Worm (Caenorhabditis elegans) whole organism, late embryonic: ENCODE results near the gene inso-1.

ENCODE experiments used
- C08G9.2 ChIP-seq: sonication (generic microtip); optimal IDR thresholded peaks from 2 replicates; lab custom pipeline; 2016; ENCODE audit warnings: mild to moderate bottlenecking, missing genetic modification characterization, moderate library complexity, missing compliant biosample characterization
- C38D4.7 ChIP-seq: fragments of 200-800 bp; sonication (Bioruptor generic); optimal IDR thresholded peaks from 2 replicates; lab custom pipeline; 2018; ENCODE audit warnings: mild to moderate bottlenecking, missing genetic modification characterization, moderate library complexity, missing compliant biosample characterization
- F13H6.1 ChIP-seq: sonication (generic microtip); optimal IDR thresholded peaks from 2 replicates; lab custom pipeline; 2016; ENCODE audit warnings: missing genetic modification characterization, missing compliant biosample characterization
- K02D7.2 ChIP-seq: sonication (generic microtip); optimal IDR thresholded peaks from 2 replicates; lab custom pipeline; 2017; ENCODE audit warnings: mild to moderate bottlenecking, missing genetic modification characterization, missing compliant biosample characterization
- T23F11.4 ChIP-seq: fragments of 200-800 bp; sonication (Bioruptor generic); optimal IDR thresholded peaks from 2 replicates; lab custom pipeline; 2018; ENCODE audit warnings: mild to moderate bottlenecking, missing genetic modification characterization, missing compliant biosample characterization
- ama-1 ChIP-seq: fragments of 150-350 bp; optimal IDR thresholded peaks from 2 replicates; lab custom pipeline; 2014
- ceh-19 ChIP-seq: fragments of 200-800 bp; sonication (Bioruptor generic); optimal IDR thresholded peaks from 2 replicates; lab custom pipeline; 2018; ENCODE audit warnings: mild to moderate bottlenecking, missing genetic modification characterization, missing compliant biosample characterization
- ceh-24 ChIP-seq: sonication (generic microtip); optimal IDR thresholded peaks from 2 replicates; lab custom pipeline; 2016; ENCODE audit warnings: mild to moderate bottlenecking, missing genetic modification characterization, missing compliant biosample characterization
- ceh-30 ChIP-seq: fragments of 150-350 bp; optimal IDR thresholded peaks from 2 replicates; lab custom pipeline; 2014; ENCODE audit warnings: missing biosample characterization, missing genetic modification characterization
- ceh-31 ChIP-seq: sonication (generic microtip); optimal IDR thresholded peaks from 2 replicates; lab custom pipeline; 2016; ENCODE audit warnings: missing genetic modification characterization, missing compliant biosample characterization
- ceh-48 ChIP-seq: sonication (generic microtip); optimal IDR thresholded peaks from 2 replicates; lab custom pipeline; 2016; ENCODE audit warnings: missing genetic modification characterization, inconsistent platforms, missing compliant biosample characterization
- ceh-6 ChIP-seq: fragments of 200-800 bp; sonication (Bioruptor generic); optimal IDR thresholded peaks from 2 replicates; lab custom pipeline; 2018; ENCODE audit warnings: mild to moderate bottlenecking, missing genetic modification characterization, missing compliant biosample characterization
- ceh-9 ChIP-seq: sonication (generic microtip); optimal IDR thresholded peaks from 2 replicates; lab custom pipeline; 2016; ENCODE audit warnings: mild to moderate bottlenecking, missing genetic modification characterization, inconsistent platforms, missing compliant biosample characterization
- che-1 ChIP-seq: sonication (generic microtip); optimal IDR thresholded peaks from 2 replicates; lab custom pipeline; 2016; ENCODE audit warnings: mild to moderate bottlenecking, missing genetic modification characterization, missing compliant biosample characterization
- dmd-4 ChIP-seq: sonication (generic microtip); optimal IDR thresholded peaks from 2 replicates; lab custom pipeline; 2016; ENCODE audit warnings: borderline replicate concordance, missing genetic modification characterization, missing compliant biosample characterization
- ets-4 ChIP-seq: sonication (generic microtip); optimal IDR thresholded peaks from 2 replicates; lab custom pipeline; 2016; ENCODE audit warnings: missing genetic modification characterization, missing compliant biosample characterization
- fax-1 ChIP-seq: sonication (generic microtip); optimal IDR thresholded peaks from 2 replicates; lab custom pipeline; 2016; ENCODE audit warnings: missing genotype, missing genetic modification characterization, missing compliant biosample characterization
- gmeb-2 ChIP-seq: sonication (generic microtip); optimal IDR thresholded peaks from 2 replicates; lab custom pipeline; 2016; ENCODE audit warnings: missing genetic modification characterization, inconsistent platforms, missing compliant biosample characterization
- hlh-15 ChIP-seq: sonication (generic microtip); optimal IDR thresholded peaks from 2 replicates; lab custom pipeline; 2016; ENCODE audit warnings: missing genetic modification characterization, missing compliant biosample characterization
- hlh-30 ChIP-seq: sonication (generic microtip); optimal IDR thresholded peaks from 2 replicates; lab custom pipeline; 2017; ENCODE audit warnings: antibody characterized with exemption, missing genetic modification characterization, missing compliant biosample characterization; ENCODE audit not compliant: insufficient read depth
- hlh-6 ChIP-seq: sonication (generic microtip); optimal IDR thresholded peaks from 2 replicates; lab custom pipeline; 2016; ENCODE audit warnings: missing genotype, missing genetic modification characterization, missing compliant biosample characterization
- lim-6 ChIP-seq: sonication (generic microtip); optimal IDR thresholded peaks from 2 replicates; lab custom pipeline; 2016; ENCODE audit warnings: missing genetic modification characterization, missing compliant biosample characterization
- lin-11 ChIP-seq: fragments of 200-800 bp; sonication (Bioruptor generic); optimal IDR thresholded peaks from 2 replicates; lab custom pipeline; 2018; ENCODE audit warnings: mild to moderate bottlenecking, missing genetic modification characterization, missing compliant biosample characterization
- madf-2 ChIP-seq: sonication (generic microtip); optimal IDR thresholded peaks from 2 replicates; lab custom pipeline; 2017; ENCODE audit warnings: missing genetic modification characterization, missing compliant biosample characterization
- mec-3 ChIP-seq: sonication (generic microtip); optimal IDR thresholded peaks from 2 replicates; lab custom pipeline; 2016; ENCODE audit warnings: borderline replicate concordance, missing genetic modification characterization, missing compliant biosample characterization
- nfya-1 ChIP-seq: sonication (generic microtip); optimal IDR thresholded peaks from 2 replicates; lab custom pipeline; 2017; ENCODE audit warnings: missing genetic modification characterization, mild to moderate bottlenecking, missing compliant biosample characterization, antibody characterized with exemption, moderate library complexity
- nhr-11 ChIP-seq: fragments of 150-350 bp; optimal IDR thresholded peaks from 2 replicates; lab custom pipeline; 2014; ENCODE audit warnings: missing biosample characterization, missing genetic modification characterization
- nhr-232 ChIP-seq: sonication (generic microtip); optimal IDR thresholded peaks from 2 replicates; lab custom pipeline; 2016; ENCODE audit warnings: missing genetic modification characterization, missing compliant biosample characterization
- odd-2 ChIP-seq: sonication (generic microtip); optimal IDR thresholded peaks from 2 replicates; lab custom pipeline; 2017; ENCODE audit warnings: antibody characterized with exemption, mild to moderate bottlenecking, missing genetic modification characterization, missing compliant biosample characterization
- pag-3 ChIP-seq: sonication (generic microtip); optimal IDR thresholded peaks from 2 replicates; lab custom pipeline; 2016; ENCODE audit warnings: missing compliant biosample characterization, missing genetic modification characterization, borderline replicate concordance
- pat-9 ChIP-seq: fragments of 200-800 bp; sonication (Bioruptor generic); optimal IDR thresholded peaks from 2 replicates; lab custom pipeline; 2018; ENCODE audit warnings: mild to moderate bottlenecking, missing genetic modification characterization, moderate library complexity, missing compliant biosample characterization
- pha-2 ChIP-seq: sonication (generic microtip); optimal IDR thresholded peaks from 2 replicates; lab custom pipeline; 2017; ENCODE audit warnings: mild to moderate bottlenecking, missing genetic modification characterization, missing compliant biosample characterization
- pha-4 ChIP-seq: fragments of 150-350 bp; optimal IDR thresholded peaks from 2 replicates; lab custom pipeline; 2018; ENCODE audit warnings: missing biosample characterization, missing genetic modification reagents, missing genetic modification characterization
- pqm-1 ChIP-seq: sonication (generic microtip); optimal IDR thresholded peaks from 2 replicates; lab custom pipeline; 2016; ENCODE audit warnings: missing genetic modification characterization, missing compliant biosample characterization
- pros-1 ChIP-seq: fragments of 150-350 bp; optimal IDR thresholded peaks from 2 replicates; lab custom pipeline; 2014; ENCODE audit warnings: missing biosample characterization, missing genetic modification reagents, missing genetic modification characterization
- rnt-1 ChIP-seq: sonication (generic microtip); optimal IDR thresholded peaks from 2 replicates; lab custom pipeline; 2016; ENCODE audit warnings: missing genetic modification characterization, missing compliant biosample characterization
- sdc-2 ChIP-seq: sonication (generic microtip); optimal IDR thresholded peaks from 2 replicates; lab custom pipeline; 2016; ENCODE audit warnings: missing genotype, missing genetic modification characterization, missing compliant biosample characterization
- sox-2 ChIP-seq: fragments of 200-800 bp; sonication (Bioruptor generic); IDR thresholded peaks from 2 replicates; pipeline ENCODE4 v1.3.6; 2022; ENCODE audit warnings: missing genetic modification reagents, missing genetic modification characterization, missing compliant biosample characterization
- syd-9 ChIP-seq: sonication (generic microtip); optimal IDR thresholded peaks from 2 replicates; lab custom pipeline; 2016; ENCODE audit warnings: mild to moderate bottlenecking, missing genetic modification characterization, moderate library complexity, missing compliant biosample characterization
- ttx-3 ChIP-seq: sonication (generic microtip); optimal IDR thresholded peaks from 2 replicates; lab custom pipeline; 2016; ENCODE audit warnings: missing genetic modification reagents, missing genetic modification characterization, missing compliant biosample characterization
- unc-3 ChIP-seq, 2 experiments: fragments of 200-800 bp in 1 of 2; sonication (Bioruptor generic) in 1 of 2; sonication (generic microtip) in 1 of 2; conservative IDR thresholded peaks in 1 of 2; optimal IDR thresholded peaks in 1 of 2; 2 replicates each; pipeline versions ENCODE4 v1.3.6 to Lab custom; 2016 to 2022; ENCODE audit warnings: missing compliant biosample characterization in 2 of 2, missing genetic modification characterization in 2 of 2, missing genetic modification reagents in 1 of 2
- unc-42 ChIP-seq: sonication (generic microtip); optimal IDR thresholded peaks from 2 replicates; lab custom pipeline; 2016; ENCODE audit warnings: missing genotype, missing genetic modification characterization, missing compliant biosample characterization
- unc-55 ChIP-seq: sonication (generic microtip); optimal IDR thresholded peaks from 2 replicates; lab custom pipeline; 2017; ENCODE audit warnings: missing biosample characterization, missing genetic modification reagents, missing genetic modification characterization
- unc-86 ChIP-seq: sonication (generic microtip); optimal IDR thresholded peaks from 2 replicates; lab custom pipeline; 2016; ENCODE audit warnings: missing genetic modification characterization, missing compliant biosample characterization
- zip-5 ChIP-seq: sonication (generic microtip); optimal IDR thresholded peaks from 2 replicates; lab custom pipeline; 2016; ENCODE audit warnings: missing genetic modification characterization, missing compliant biosample characterization
- ztf-16 ChIP-seq: sonication (generic microtip); optimal IDR thresholded peaks from 2 replicates; lab custom pipeline; 2017; ENCODE audit warnings: missing genetic modification characterization, missing compliant biosample characterization

inso-1 gene

DNA sequence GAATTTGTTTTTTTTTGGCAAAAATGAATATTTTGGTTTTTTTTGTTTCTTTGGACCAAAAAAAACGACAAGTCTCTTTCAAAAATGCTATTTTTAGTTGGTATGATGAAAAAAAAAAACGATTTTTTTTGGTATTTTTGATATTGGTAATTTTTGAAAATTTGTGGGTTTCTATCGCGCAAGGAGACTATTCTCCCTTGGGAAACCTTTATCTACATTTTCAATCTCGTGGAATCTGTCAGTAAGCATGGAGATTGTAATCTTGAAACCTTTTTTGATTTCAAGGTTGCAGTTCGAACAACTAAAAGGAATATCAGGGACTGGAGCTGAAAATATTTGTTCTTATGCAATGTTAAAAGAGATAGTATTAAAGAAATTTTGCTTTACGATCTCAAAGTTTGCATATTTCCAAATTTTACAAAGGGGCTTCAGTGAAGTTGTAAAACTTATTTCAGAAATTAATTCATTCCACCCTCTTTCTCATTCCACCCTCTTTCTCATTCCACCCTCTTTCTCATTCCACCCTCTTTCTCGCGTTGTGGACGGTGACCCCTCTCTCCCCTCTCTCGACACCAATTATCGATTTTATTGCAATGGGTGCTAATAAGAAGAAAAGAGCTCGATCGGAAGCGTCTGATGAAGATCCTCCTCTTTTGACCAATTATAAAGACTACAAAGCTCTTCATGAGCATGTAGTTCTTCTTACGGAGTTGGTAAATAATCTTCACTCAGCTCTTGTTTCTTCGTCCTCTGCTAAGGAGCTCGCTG lies 39.1 kb downstream of the inso-1 start:
- TF ChIP-seq pros-1 (no peak), ztf-16 (tag; lab: Kevin White, UChicago) (no peak), nfya-1 (tag; lab: Kevin White, UChicago) (no peak), ceh-48 (tag; lab: Kevin White, UChicago) (peak; percentile 56), pha-4 (tag; lab: Kevin White, UChicago) (no peak), sdc-2 (tag; lab: Kevin White, UChicago) (peak; percentile 96), ets-4 (tag; lab: Kevin White, UChicago) (no peak)

DNA sequence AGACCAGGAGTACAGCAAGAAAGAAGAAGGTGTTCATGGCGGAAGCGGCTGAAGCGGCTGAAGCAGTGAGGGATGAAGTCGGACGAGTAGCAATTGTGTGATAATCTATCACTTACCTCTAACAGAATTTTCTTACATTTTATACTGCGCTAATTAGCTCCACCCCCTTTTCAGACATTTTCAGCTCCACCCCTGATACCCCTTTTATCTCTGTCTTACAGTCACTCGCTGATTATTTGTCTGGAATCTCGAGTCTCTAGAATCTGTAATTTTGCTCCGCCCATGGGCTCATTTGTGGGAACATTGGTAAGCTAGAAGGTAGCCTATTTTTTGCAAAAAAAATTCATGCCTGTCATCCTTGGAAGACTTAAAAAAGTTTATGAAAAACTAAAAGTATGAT lies 44.4 kb downstream of the inso-1 start, which contains the start of gene ins-39:
ins-39 (minus strand) TSS at position 101 of the 400 bp plus-strand sequence.
- TF ChIP-seq ztf-16 (tag; lab: Kevin White, UChicago) (no peak), ceh-48 (tag; lab: Kevin White, UChicago) (no peak), unc-86 (tag; lab: Kevin White, UChicago) (no peak), ets-4 (tag; lab: Kevin White, UChicago) (no peak), hlh-6 (tag; lab: Kevin White, UChicago) (no peak), pha-4 (tag; lab: Kevin White, UChicago) (no peak), che-1 (tag; lab: Kevin White, UChicago) (no peak), T23F11.4 (no peak), hlh-30 (tag; lab: Kevin White, UChicago) (no peak), nhr-11 (tag; lab: Kevin White, UChicago) (no peak), ceh-6 (GFP tag; lab: Kevin White, UChicago) (no peak), madf-2 (tag; lab: Kevin White, UChicago) (no peak), syd-9 (no peak), ceh-24 (tag; lab: Kevin White, UChicago) (no peak), sdc-2 (tag; lab: Kevin White, UChicago) (no peak), nhr-232 (tag; lab: Kevin White, UChicago) (no peak)

DNA sequence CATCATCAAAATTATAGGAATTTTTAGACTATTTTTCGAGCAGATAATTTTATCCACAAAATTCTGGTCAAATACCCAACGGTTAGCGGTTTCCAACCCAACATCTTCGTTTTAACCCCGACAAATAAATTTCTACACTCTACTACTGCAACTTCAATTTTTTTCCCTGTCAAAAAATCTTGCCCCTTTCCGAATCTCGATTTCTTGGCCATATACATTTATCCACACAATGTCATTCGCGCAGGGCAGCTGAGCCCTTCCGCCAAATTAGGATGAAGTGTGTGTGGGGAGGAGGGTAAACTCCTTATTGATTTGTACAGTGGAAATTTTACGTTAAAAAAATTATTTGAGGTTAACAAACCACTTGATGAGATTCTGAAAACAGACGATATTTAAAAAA lies 44.9 kb downstream of the inso-1 start:
- TF ChIP-seq ceh-30 (tag; lab: Kevin White, UChicago) (peak; percentile 76), C08G9.2 (peak; percentile 56), ceh-31 (tag; lab: Kevin White, UChicago) (peak; percentile 80), ceh-9 (tag; lab: Kevin White, UChicago) (no peak), ama-1 (lab: Kevin White, UChicago) (no peak), ttx-3 (tag; lab: Kevin White, UChicago) (peak; percentile 5), pqm-1 (tag; lab: Kevin White, UChicago) (no peak), sdc-2 (tag; lab: Kevin White, UChicago) (peak; percentile 99), lin-11 (tag; lab: Kevin White, UChicago) (no peak), K02D7.2 (tag; lab: Kevin White, UChicago) (no peak), pag-3 (tag; lab: Kevin White, UChicago) (no peak), ceh-19 (GFP tag; lab: Kevin White, UChicago) (no peak), sox-2 (no peak), unc-3 (GFP tag; conservative IDR thresholded peaks at IDR 0.05; lab: Robert Waterston, UW) (no peak), unc-3 (tag; optimal IDR thresholded peaks at IDR 0.05; lab: Kevin White, UChicago) (no peak), gmeb-2 (tag; lab: Kevin White, UChicago) (peak; percentile 35), mec-3 (tag; lab: Kevin White, UChicago) (no peak), C38D4.7 (no peak), T23F11.4 (no peak), syd-9 (no peak), pha-2 (tag; lab: Kevin White, UChicago) (no peak), hlh-15 (no peak), zip-5 (no peak), F13H6.1 (no peak), fax-1 (tag; lab: Kevin White, UChicago) (no peak), ceh-6 (GFP tag; lab: Kevin White, UChicago) (peak; percentile 6), pros-1 (peak; percentile 72), rnt-1 (peak; percentile 76), dmd-4 (tag; lab: Kevin White, UChicago) (no peak), unc-55 (GFP tag; lab: Kevin White, UChicago) (peak; percentile 6), lim-6 (no peak), unc-42 (tag; lab: Kevin White, UChicago) (peak; percentile 89), pat-9 (tag; lab: Kevin White, UChicago) (no peak), odd-2 (tag; lab: Kevin White, UChicago) (no peak)
